Fruit fly (Drosophila melanogaster) whole organism, embryonic: ENCODE measurements around the gene goe.

ENCODE experiments used
- Antp ChIP-seq: fragments of 200-800 bp; sonication (Bioruptor generic); optimal IDR thresholded peaks from 3 replicates; lab custom pipeline; 2016; ENCODE audit warnings: missing biosample characterization, missing genetic modification characterization
- Bgb ChIP-seq: fragments of 200-800 bp; sonication (Bioruptor generic); IDR thresholded peaks from 2 replicates; pipeline ENCODE4 v1.3.6; 2022; ENCODE audit warnings: missing biosample characterization, missing genetic modification characterization; ENCODE audit not compliant: partially characterized antibody
- CG10147 ChIP-seq: fragments of 200-800 bp; sonication (Bioruptor generic); optimal IDR thresholded peaks from 2 replicates; lab custom pipeline; 2019; ENCODE audit warnings: missing biosample characterization, mild to moderate bottlenecking, missing genetic modification characterization, moderate library complexity
- CG10979 ChIP-seq: fragments of 200-800 bp; sonication (Bioruptor generic); optimal IDR thresholded peaks from 2 replicates; lab custom pipeline; 2018; ENCODE audit warnings: missing biosample characterization, mild to moderate bottlenecking, missing genetic modification characterization, moderate library complexity
- CG12391 ChIP-seq: fragments of 200-800 bp; sonication (Bioruptor generic); optimal IDR thresholded peaks from 3 replicates; lab custom pipeline; 2018; ENCODE audit warnings: missing biosample characterization, mild to moderate bottlenecking, missing genetic modification characterization, moderate library complexity
- CG12769 ChIP-seq: fragments of 200-800 bp; sonication (Bioruptor generic); optimal IDR thresholded peaks from 2 replicates; lab custom pipeline; 2019; ENCODE audit warnings: missing biosample characterization, mild to moderate bottlenecking, missing genetic modification characterization, moderate library complexity
- CG13287 ChIP-seq: fragments of 200-800 bp; sonication (Bioruptor generic); IDR thresholded peaks from 2 replicates; pipeline ENCODE4 v1.3.6; 2022; ENCODE audit warnings: missing biosample characterization, missing genetic modification characterization; ENCODE audit not compliant: partially characterized antibody
- CG13624 ChIP-seq: fragments of 200-800 bp; sonication (Bioruptor generic); optimal IDR thresholded peaks from 2 replicates; lab custom pipeline; 2016; ENCODE audit warnings: missing biosample characterization, missing genetic modification characterization
- CG14860 ChIP-seq: fragments of 200-800 bp; sonication (Bioruptor generic); IDR thresholded peaks from 3 replicates; pipeline ENCODE4 v1.3.6; 2022; ENCODE audit warnings: missing biosample characterization, missing genetic modification characterization; ENCODE audit not compliant: partially characterized antibody
- CG1647 ChIP-seq: fragments of 200-800 bp; sonication (Bioruptor generic); optimal IDR thresholded peaks from 3 replicates; lab custom pipeline; 2016; ENCODE audit warnings: missing biosample characterization, missing genetic modification characterization
- CG17361 ChIP-seq: fragments of 200-800 bp; sonication (Bioruptor generic); IDR thresholded peaks from 3 replicates; pipeline ENCODE4 v1.3.6; 2022; ENCODE audit warnings: missing biosample characterization, missing genetic modification characterization
- CG2120 ChIP-seq: fragments of 200-800 bp; sonication (Bioruptor generic); optimal IDR thresholded peaks from 3 replicates; lab custom pipeline; 2016; ENCODE audit warnings: missing biosample characterization, missing genetic modification characterization
- CG30020 ChIP-seq: fragments of 200-800 bp; optimal IDR thresholded peaks from 2 replicates; lab custom pipeline; 2019; ENCODE audit warnings: missing biosample characterization, mild to moderate bottlenecking, missing genetic modification characterization, moderate library complexity
- CG31365 ChIP-seq: fragments of 200-800 bp; sonication (Bioruptor generic); optimal IDR thresholded peaks from 2 replicates; lab custom pipeline; 2018; ENCODE audit warnings: missing biosample characterization, mild to moderate bottlenecking, missing genetic modification characterization
- CG34422 ChIP-seq: fragments of 200-800 bp; sonication (Bioruptor generic); IDR thresholded peaks from 3 replicates; pipeline ENCODE4 v1.3.6; 2022; ENCODE audit warnings: missing biosample characterization, missing genetic modification characterization
- CG3847 ChIP-seq: fragments of 200-800 bp; sonication (Bioruptor generic); IDR thresholded peaks from 2 replicates; pipeline ENCODE4 v1.3.6; 2022; ENCODE audit warnings: missing biosample characterization, missing genetic modification characterization
- CG6791 ChIP-seq: fragments of 200-800 bp; sonication (Bioruptor generic); IDR thresholded peaks from 3 replicates; pipeline ENCODE4 v1.3.6; 2022; ENCODE audit warnings: missing biosample characterization, missing genetic modification characterization; ENCODE audit not compliant: partially characterized antibody
- CG7963 ChIP-seq: fragments of 200-800 bp; sonication (Bioruptor generic); IDR thresholded peaks from 3 replicates; pipeline ENCODE4 v1.3.6; 2022; ENCODE audit warnings: missing biosample characterization, missing genetic modification characterization; ENCODE audit not compliant: partially characterized antibody
- CG8290 ChIP-seq, 3 experiments: fragments of 200-800 bp; sonication (Bioruptor generic); optimal IDR thresholded peaks; 2 replicates each; lab custom pipeline; 2016 to 2019; ENCODE audit warnings: missing biosample characterization in 3 of 3, missing genetic modification characterization in 3 of 3, mild to moderate bottlenecking in 2 of 3, moderate library complexity in 1 of 3
- CG9932 ChIP-seq: fragments of 200-800 bp; sonication (Bioruptor generic); IDR thresholded peaks from 2 replicates; pipeline ENCODE4 v1.3.6; 2022; ENCODE audit warnings: missing biosample characterization, missing genetic modification characterization
- CkIIα-i1 ChIP-seq: fragments of 200-800 bp; sonication (Bioruptor generic); IDR thresholded peaks from 2 replicates; pipeline ENCODE4 v1.3.6; 2022; ENCODE audit warnings: missing biosample characterization, missing genetic modification characterization
- Dll ChIP-seq: fragments of 200-800 bp; sonication (Bioruptor generic); IDR thresholded peaks from 4 replicates; pipeline ENCODE4 v1.3.6; 2022; ENCODE audit warnings: missing biosample characterization, missing genetic modification characterization; ENCODE audit not compliant: partially characterized antibody
- Ets97D ChIP-seq: fragments of 200-800 bp; sonication (Bioruptor generic); optimal IDR thresholded peaks from 3 replicates; lab custom pipeline; 2016; ENCODE audit warnings: missing biosample characterization, missing genetic modification characterization
- Gug ChIP-seq: fragments of 200-800 bp; sonication (Bioruptor generic); IDR thresholded peaks from 4 replicates; pipeline ENCODE4 v1.3.6; 2022; ENCODE audit warnings: missing biosample characterization, missing genetic modification characterization
- HmgZ ChIP-seq: fragments of 200-800 bp; sonication (Bioruptor generic); optimal IDR thresholded peaks from 2 replicates; lab custom pipeline; 2018; ENCODE audit warnings: missing biosample characterization, mild to moderate bottlenecking, missing genetic modification characterization
- NFAT ChIP-seq: fragments of 200-800 bp; sonication (Bioruptor generic); IDR thresholded peaks from 2 replicates; pipeline ENCODE4 v1.3.6; 2022; ENCODE audit warnings: missing biosample characterization, missing genetic modification characterization
- Opbp ChIP-seq: fragments of 200-800 bp; sonication (Bioruptor generic); IDR thresholded peaks from 3 replicates; pipeline ENCODE4 v1.3.6; 2022; ENCODE audit warnings: missing biosample characterization, missing genetic modification characterization; ENCODE audit not compliant: partially characterized antibody
- Sox102F ChIP-seq: fragments of 200-800 bp; sonication (Bioruptor generic); optimal IDR thresholded peaks from 2 replicates; lab custom pipeline; 2018; ENCODE audit warnings: missing biosample characterization, mild to moderate bottlenecking, missing genetic modification characterization, moderate library complexity
- Stat92E ChIP-seq, 3 experiments: fragments of >200 bp in 2 of 3; fragments of 200-800 bp in 1 of 3; sonication (Bioruptor generic) in 1 of 3; optimal IDR thresholded peaks; 2 replicates each; lab custom pipeline; 2017 to 2019; ENCODE audit warnings: missing biosample characterization in 3 of 3, missing genetic modification characterization in 3 of 3, mild to moderate bottlenecking in 1 of 3, moderate library complexity in 1 of 3
- amos ChIP-seq: fragments of 200-800 bp; sonication (Bioruptor generic); IDR thresholded peaks from 2 replicates; pipeline ENCODE4 v1.3.6; 2022; ENCODE audit warnings: missing biosample characterization, missing genetic modification characterization; ENCODE audit not compliant: partially characterized antibody
- ase ChIP-seq: fragments of 200-800 bp; sonication (Bioruptor generic); IDR thresholded peaks from 3 replicates; pipeline ENCODE4 v1.3.6; 2022; ENCODE audit warnings: missing biosample characterization, missing genetic modification characterization
- chn ChIP-seq: fragments of 200-800 bp; sonication (Bioruptor generic); optimal IDR thresholded peaks from 2 replicates; lab custom pipeline; 2016; ENCODE audit warnings: missing biosample characterization, missing genetic modification characterization
- ci ChIP-seq: fragments of 200-800 bp; sonication (Bioruptor generic); IDR thresholded peaks from 3 replicates; pipeline ENCODE4 v1.3.6; 2022; ENCODE audit warnings: missing biosample characterization, missing genetic modification characterization
- dmrt99B ChIP-seq: fragments of 200-800 bp; sonication (Bioruptor generic); optimal IDR thresholded peaks from 2 replicates; lab custom pipeline; 2018; ENCODE audit warnings: missing biosample characterization, mild to moderate bottlenecking, missing genetic modification characterization, moderate library complexity
- dysf ChIP-seq: fragments of 200-800 bp; sonication (Bioruptor generic); IDR thresholded peaks from 3 replicates; pipeline ENCODE4 v1.3.6; 2022; ENCODE audit warnings: missing biosample characterization, missing genetic modification characterization
- grau ChIP-seq: fragments of 200-800 bp; optimal IDR thresholded peaks from 3 replicates; lab custom pipeline; 2019; ENCODE audit warnings: missing biosample characterization, mild to moderate bottlenecking, missing genetic modification characterization, moderate library complexity
- gsb-n ChIP-seq: fragments of 200-800 bp; sonication (Bioruptor generic); optimal IDR thresholded peaks from 3 replicates; lab custom pipeline; 2018; ENCODE audit warnings: missing biosample characterization, mild to moderate bottlenecking, missing genetic modification characterization
- hbn ChIP-seq: fragments of 200-800 bp; sonication (Bioruptor generic); IDR thresholded peaks from 2 replicates; pipeline ENCODE4 v1.3.6; 2022; ENCODE audit warnings: missing biosample characterization, missing genetic modification characterization; ENCODE audit not compliant: partially characterized antibody
- hkb ChIP-seq, 2 experiments: fragments of 200-800 bp in 1 of 2; fragments of >200 bp in 1 of 2; sonication (Bioruptor generic) in 1 of 2; IDR thresholded peaks in 1 of 2; optimal IDR thresholded peaks in 1 of 2; 2 replicates each; pipeline versions ENCODE4 v1.3.6 to Lab custom; 2017 to 2022; ENCODE audit warnings: missing biosample characterization in 1 of 2, missing genetic modification characterization in 1 of 2
- inv ChIP-seq: fragments of 200-800 bp; sonication (Bioruptor generic); IDR thresholded peaks from 2 replicates; pipeline ENCODE4 v1.3.6; 2022; ENCODE audit warnings: missing biosample characterization, missing genetic modification characterization; ENCODE audit not compliant: partially characterized antibody
- lilli ChIP-seq: fragments of 200-800 bp; sonication (Bioruptor generic); optimal IDR thresholded peaks from 3 replicates; lab custom pipeline; 2016; ENCODE audit warnings: missing biosample characterization, missing genetic modification characterization
- mld ChIP-seq: fragments of 200-800 bp; sonication (Bioruptor generic); IDR thresholded peaks from 3 replicates; pipeline ENCODE4 v1.3.6; 2022; ENCODE audit warnings: missing biosample characterization, missing genetic modification characterization; ENCODE audit not compliant: partially characterized antibody
- nmo ChIP-seq: fragments of 200-800 bp; sonication (Bioruptor generic); optimal IDR thresholded peaks from 2 replicates; lab custom pipeline; 2018; ENCODE audit warnings: missing biosample characterization, mild to moderate bottlenecking, missing genetic modification characterization, moderate library complexity
- pum ChIP-seq: fragments of 200-800 bp; sonication (Bioruptor generic); optimal IDR thresholded peaks from 2 replicates; lab custom pipeline; 2016; ENCODE audit warnings: missing biosample characterization, missing genetic modification characterization
- scrt ChIP-seq: fragments of 200-800 bp; sonication (Bioruptor generic); optimal IDR thresholded peaks from 2 replicates; lab custom pipeline; 2018; ENCODE audit warnings: missing biosample characterization, mild to moderate bottlenecking, missing genetic modification characterization, moderate library complexity
- sob ChIP-seq: fragments of 200-800 bp; sonication (Bioruptor generic); IDR thresholded peaks from 2 replicates; pipeline ENCODE4 v1.3.6; 2022; ENCODE audit warnings: missing biosample characterization, missing genetic modification characterization
- tio ChIP-seq: fragments of 200-800 bp; sonication (Bioruptor generic); optimal IDR thresholded peaks from 2 replicates; lab custom pipeline; 2017; ENCODE audit warnings: missing biosample characterization, missing genetic modification characterization, inconsistent platforms
- zfh2 ChIP-seq: fragments of 200-800 bp; sonication (Bioruptor generic); optimal IDR thresholded peaks from 2 replicates; lab custom pipeline; 2016; ENCODE audit warnings: missing biosample characterization, missing genetic modification characterization

The goe gene

DNA sequence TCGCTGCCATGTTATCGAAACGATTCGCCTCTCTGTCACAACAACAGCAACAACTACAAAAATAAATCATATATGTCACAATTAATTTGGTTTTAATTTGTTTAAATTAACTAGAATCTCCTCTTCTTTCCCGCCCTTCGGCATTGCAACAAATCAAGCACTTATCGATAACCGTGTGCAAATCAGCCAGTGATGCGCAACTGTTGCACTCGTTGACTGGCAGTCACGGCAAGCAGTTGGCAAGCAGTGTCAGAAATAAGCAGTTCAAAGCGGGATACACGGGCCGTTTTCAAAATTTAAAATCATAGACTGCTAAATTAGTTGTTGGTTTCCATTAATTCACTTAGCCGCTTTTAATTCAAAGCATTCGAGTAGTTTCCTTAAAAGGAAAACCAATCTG, 67.9 kb downstream of the goe start, which contains the start of gene Axs (continued):
- TF ChIP-seq chn (GFP tag; lab: Kevin White, UChicago) (peak; percentile 24), grau (tag; lab: Kevin White, UChicago) (peak; percentile 38), Opbp (GFP tag; lab: Robert Waterston, UW) (peak; percentile 84), dysf (GFP tag; lab: Robert Waterston, UW) (no peak), sob (peak; percentile 43; the same call in 1 of the 2 replicates), hkb (optimal IDR thresholded peaks at IDR 0.05; lab: Kevin White, UChicago) (no peak), hkb (GFP tag; IDR thresholded peaks at IDR 0.05; lab: Robert Waterston, UW) (no peak), Bgb (peak; percentile 85), nmo (GFP tag; lab: Kevin White, UChicago) (peak; percentile 63), CG1647 (no peak), CG17361 (no peak), NFAT (GFP tag; lab: Robert Waterston, UW) (peak; percentile 40; the same call in 1 of the 2 replicates), CG9932 (peak; percentile 58), ase (GFP tag; lab: Robert Waterston, UW) (no peak), Antp (GFP tag; lab: Kevin White, UChicago) (peak; percentile 45), hbn (GFP tag; lab: Robert Waterston, UW) (peak; percentile 50), Dll (peak; percentile 62; the same call in 2 of the 4 replicates), pum (peak; percentile 9), lilli (GFP tag; lab: Kevin White, UChicago) (peak; percentile 56), ci (GFP tag; lab: Robert Waterston, UW) (peak; percentile 21; the same call in 1 of the 3 replicates), Sox102F (GFP tag; lab: Kevin White, UChicago) (no peak), Gug (GFP tag; lab: Robert Waterston, UW) (no peak), CG13287 (GFP tag; lab: Robert Waterston, UW) (peak; percentile 77), CG30020 (tag; lab: Kevin White, UChicago) (peak; percentile 4), CG6791 (GFP tag; lab: Robert Waterston, UW) (peak; percentile 75), zfh2 (peak; percentile 30), Ets97D (GFP tag; lab: Kevin White, UChicago) (peak; percentile 81), CG12769 (tag; lab: Kevin White, UChicago) (peak; percentile 16), CG13624 (peak; percentile 6), CG3847 (peak; percentile 30), Stat92E (GFP tag; optimal IDR thresholded peaks at IDR 0.05; lab: Kevin White, UChicago) (peak in 1 of 3 experiments; percentile 43), dmrt99B (tag; lab: Kevin White, UChicago) (no peak), CG12391 (tag; lab: Kevin White, UChicago) (peak; percentile 33), CG14860 (peak; percentile 64), HmgZ (peak; percentile 51), CG34422 (GFP tag; lab: Robert Waterston, UW) (0 out of 3 replicates have a peak, but pooled peaks have one; percentile 36), gsb-n (tag; lab: Kevin White, UChicago) (peak; percentile 23), mld (GFP tag; lab: Robert Waterston, UW) (peak; percentile 70; the same call in 2 of the 3 replicates), inv (GFP tag; lab: Robert Waterston, UW) (peak; percentile 67), CG7963 (peak; percentile 60; the same call in 1 of the 3 replicates), CG10147 (GFP tag; lab: Kevin White, UChicago) (no peak), CG8290 (GFP tag; optimal IDR thresholded peaks at IDR 0.05; lab: Kevin White, UChicago) (peak; percentile 85), CG8290 (tag; optimal IDR thresholded peaks at IDR 0.05; lab: Kevin White, UChicago) (peak; percentile 54 to 87), scrt (GFP tag; lab: Kevin White, UChicago) (peak; percentile 69), CG31365 (tag; lab: Kevin White, UChicago) (peak; percentile 97), CkIIα-i1 (no peak), CG2120 (GFP tag; lab: Kevin White, UChicago) (peak; percentile 50), tio (GFP tag; lab: Kevin White, UChicago) (no peak), amos (GFP tag; lab: Robert Waterston, UW) (peak; percentile 77), CG10979 (no peak)
